Worm (Caenorhabditis elegans) whole organism, late embryonic: ENCODE results near the gene C08F1.8.
"Not testable (repeated sequence)": the region's sequence is repeated elsewhere in the genome, so short reads cannot be mapped to it uniquely, and the experiment has no call there.

Experiments
- C38D4.7 ChIP-seq: fragments of 200-800 bp; sonication (Bioruptor generic); optimal IDR thresholded peaks from 2 replicates; lab custom pipeline; 2018; ENCODE audit warnings: mild to moderate bottlenecking, missing genetic modification characterization, moderate library complexity, missing compliant biosample characterization
- K02D7.2 ChIP-seq: sonication (generic microtip); optimal IDR thresholded peaks from 2 replicates; lab custom pipeline; 2017; ENCODE audit warnings: mild to moderate bottlenecking, missing genetic modification characterization, missing compliant biosample characterization
- K09A11.1 ChIP-seq: sonication (generic microtip); optimal IDR thresholded peaks from 2 replicates; lab custom pipeline; 2017; ENCODE audit warnings: antibody characterized with exemption, mild to moderate bottlenecking, missing genetic modification characterization, missing compliant biosample characterization; ENCODE audit not compliant: insufficient read depth
- Y22D7AL.16 ChIP-seq: sonication (generic microtip); optimal IDR thresholded peaks from 2 replicates; lab custom pipeline; 2016; ENCODE audit warnings: missing genetic modification characterization, missing compliant biosample characterization
- ceh-14 ChIP-seq: sonication (generic microtip); optimal IDR thresholded peaks from 2 replicates; lab custom pipeline; 2016; ENCODE audit warnings: missing genotype, missing genetic modification characterization, missing compliant biosample characterization
- ceh-2 ChIP-seq: sonication (generic microtip); optimal IDR thresholded peaks from 2 replicates; lab custom pipeline; 2016; ENCODE audit warnings: missing genotype, missing genetic modification characterization, missing compliant biosample characterization
- ceh-24 ChIP-seq: sonication (generic microtip); optimal IDR thresholded peaks from 2 replicates; lab custom pipeline; 2016; ENCODE audit warnings: mild to moderate bottlenecking, missing genetic modification characterization, missing compliant biosample characterization
- ceh-30 ChIP-seq: fragments of 150-350 bp; optimal IDR thresholded peaks from 2 replicates; lab custom pipeline; 2014; ENCODE audit warnings: missing biosample characterization, missing genetic modification characterization
- ceh-31 ChIP-seq: sonication (generic microtip); optimal IDR thresholded peaks from 2 replicates; lab custom pipeline; 2016; ENCODE audit warnings: missing genetic modification characterization, missing compliant biosample characterization
- ceh-34 ChIP-seq: sonication (generic microtip); optimal IDR thresholded peaks from 2 replicates; lab custom pipeline; 2016; ENCODE audit warnings: mild to moderate bottlenecking, missing genetic modification characterization, missing compliant biosample characterization
- ceh-48 ChIP-seq: sonication (generic microtip); optimal IDR thresholded peaks from 2 replicates; lab custom pipeline; 2016; ENCODE audit warnings: missing genetic modification characterization, inconsistent platforms, missing compliant biosample characterization
- ceh-6 ChIP-seq: fragments of 200-800 bp; sonication (Bioruptor generic); optimal IDR thresholded peaks from 2 replicates; lab custom pipeline; 2018; ENCODE audit warnings: mild to moderate bottlenecking, missing genetic modification characterization, missing compliant biosample characterization
- dmd-4 ChIP-seq: sonication (generic microtip); optimal IDR thresholded peaks from 2 replicates; lab custom pipeline; 2016; ENCODE audit warnings: borderline replicate concordance, missing genetic modification characterization, missing compliant biosample characterization
- elt-2 ChIP-seq: sonication (generic microtip); optimal IDR thresholded peaks from 2 replicates; lab custom pipeline; 2016; ENCODE audit warnings: missing genetic modification reagents, missing genetic modification characterization, missing compliant biosample characterization
- ets-4 ChIP-seq: sonication (generic microtip); optimal IDR thresholded peaks from 2 replicates; lab custom pipeline; 2016; ENCODE audit warnings: missing genetic modification characterization, missing compliant biosample characterization
- eyg-1 ChIP-seq: sonication (generic microtip); optimal IDR thresholded peaks from 2 replicates; lab custom pipeline; 2016; ENCODE audit warnings: missing genotype, missing genetic modification characterization, missing compliant biosample characterization
- fax-1 ChIP-seq: sonication (generic microtip); optimal IDR thresholded peaks from 2 replicates; lab custom pipeline; 2016; ENCODE audit warnings: missing genotype, missing genetic modification characterization, missing compliant biosample characterization
- hlh-13 ChIP-seq: fragments of 200-800 bp; sonication (Bioruptor generic); optimal IDR thresholded peaks from 2 replicates; lab custom pipeline; 2018; ENCODE audit warnings: mild to moderate bottlenecking, missing genetic modification characterization, missing compliant biosample characterization
- hlh-15 ChIP-seq: sonication (generic microtip); optimal IDR thresholded peaks from 2 replicates; lab custom pipeline; 2016; ENCODE audit warnings: missing genetic modification characterization, missing compliant biosample characterization
- hlh-30 ChIP-seq: sonication (generic microtip); optimal IDR thresholded peaks from 2 replicates; lab custom pipeline; 2017; ENCODE audit warnings: antibody characterized with exemption, missing genetic modification characterization, missing compliant biosample characterization; ENCODE audit not compliant: insufficient read depth
- hlh-6 ChIP-seq: sonication (generic microtip); optimal IDR thresholded peaks from 2 replicates; lab custom pipeline; 2016; ENCODE audit warnings: missing genotype, missing genetic modification characterization, missing compliant biosample characterization
- lim-6 ChIP-seq: sonication (generic microtip); optimal IDR thresholded peaks from 2 replicates; lab custom pipeline; 2016; ENCODE audit warnings: missing genetic modification characterization, missing compliant biosample characterization
- madf-2 ChIP-seq: sonication (generic microtip); optimal IDR thresholded peaks from 2 replicates; lab custom pipeline; 2017; ENCODE audit warnings: missing genetic modification characterization, missing compliant biosample characterization
- mec-3 ChIP-seq: sonication (generic microtip); optimal IDR thresholded peaks from 2 replicates; lab custom pipeline; 2016; ENCODE audit warnings: borderline replicate concordance, missing genetic modification characterization, missing compliant biosample characterization
- nhr-11 ChIP-seq: fragments of 150-350 bp; optimal IDR thresholded peaks from 2 replicates; lab custom pipeline; 2014; ENCODE audit warnings: missing biosample characterization, missing genetic modification characterization
- nhr-232 ChIP-seq: sonication (generic microtip); optimal IDR thresholded peaks from 2 replicates; lab custom pipeline; 2016; ENCODE audit warnings: missing genetic modification characterization, missing compliant biosample characterization
- npax-4 ChIP-seq: sonication (generic microtip); optimal IDR thresholded peaks from 2 replicates; lab custom pipeline; 2016; ENCODE audit warnings: missing genetic modification characterization, missing compliant biosample characterization
- pag-3 ChIP-seq: sonication (generic microtip); optimal IDR thresholded peaks from 2 replicates; lab custom pipeline; 2016; ENCODE audit warnings: missing compliant biosample characterization, missing genetic modification characterization, borderline replicate concordance
- pqm-1 ChIP-seq: sonication (generic microtip); optimal IDR thresholded peaks from 2 replicates; lab custom pipeline; 2016; ENCODE audit warnings: missing genetic modification characterization, missing compliant biosample characterization
- pros-1 ChIP-seq: fragments of 150-350 bp; optimal IDR thresholded peaks from 2 replicates; lab custom pipeline; 2014; ENCODE audit warnings: missing biosample characterization, missing genetic modification reagents, missing genetic modification characterization
- ref-2 ChIP-seq: sonication (generic microtip); optimal IDR thresholded peaks from 2 replicates; lab custom pipeline; 2016; ENCODE audit warnings: missing genetic modification characterization, missing compliant biosample characterization
- sox-2 ChIP-seq: fragments of 200-800 bp; sonication (Bioruptor generic); IDR thresholded peaks from 2 replicates; pipeline ENCODE4 v1.3.6; 2022; ENCODE audit warnings: missing genetic modification reagents, missing genetic modification characterization, missing compliant biosample characterization
- sox-4 ChIP-seq: sonication (generic microtip); optimal IDR thresholded peaks from 2 replicates; lab custom pipeline; 2017; ENCODE audit warnings: mild to moderate bottlenecking, missing genetic modification characterization, inconsistent platforms, missing compliant biosample characterization
- syd-9 ChIP-seq: sonication (generic microtip); optimal IDR thresholded peaks from 2 replicates; lab custom pipeline; 2016; ENCODE audit warnings: mild to moderate bottlenecking, missing genetic modification characterization, moderate library complexity, missing compliant biosample characterization
- tbx-7 ChIP-seq: sonication (generic microtip); optimal IDR thresholded peaks from 2 replicates; lab custom pipeline; 2016; ENCODE audit warnings: missing genotype, missing genetic modification characterization, missing compliant biosample characterization
- unc-55 ChIP-seq: sonication (generic microtip); optimal IDR thresholded peaks from 2 replicates; lab custom pipeline; 2017; ENCODE audit warnings: missing biosample characterization, missing genetic modification reagents, missing genetic modification characterization
- zip-5 ChIP-seq: sonication (generic microtip); optimal IDR thresholded peaks from 2 replicates; lab custom pipeline; 2016; ENCODE audit warnings: missing genetic modification characterization, missing compliant biosample characterization

C08F1.8 gene

ce11 chrII:1808217-1808616 is at the start of gene C08F1.8:
C08F1.8 (minus strand) TSS chrII:1808317.
- no peak for TF ChIP-seq C38D4.7 (GFP tag; lab: Kevin White, UChicago)
- no peak for TF ChIP-seq sox-4
- peak; percentile 42 for TF ChIP-seq hlh-30 (tag; lab: Kevin White, UChicago)

- TF ChIP-seq eyg-1; ets-4 (tag; lab: Kevin White, UChicago); hlh-15 (tag; lab: Kevin White, UChicago): not testable (repeated sequence)
Measured at ce11 chrII:1854094-1854493, 46.0 kb upstream of the C08F1.8 start, which contains the start of gene fbxb-95. fbxb-95 (plus strand) TSS chrII:1854394.

- TF ChIP-seq unc-55 (GFP tag; lab: Kevin White, UChicago) = no peak
- TF ChIP-seq nhr-232 (tag; lab: Kevin White, UChicago) = no peak
- TF ChIP-seq ceh-30 (tag; lab: Kevin White, UChicago) = no peak
- no peak for TF ChIP-seq dmd-4 (tag; lab: Kevin White, UChicago)
- TF ChIP-seq ceh-24 = no peak
- TF ChIP-seq pros-1 (tag; lab: Kevin White, UChicago) = no peak
- no peak for TF ChIP-seq mec-3
- no peak for TF ChIP-seq zip-5
- TF ChIP-seq hlh-13 (GFP tag; lab: Kevin White, UChicago) = no peak
- TF ChIP-seq pag-3 (tag; lab: Kevin White, UChicago) = no peak
- no peak for TF ChIP-seq ceh-31
- TF ChIP-seq, all 69 proteins: peak for 0
Measured at ce11 chrII:1852503-1852902, 44.4 kb upstream of the C08F1.8 start, which contains the start of gene C52E2.2. C52E2.2 (plus strand) TSS chrII:1852803.

ce11 chrII:1851716-1852115 is 43.6 kb upstream of the C08F1.8 start:
- TF ChIP-seq elt-2 (tag; lab: Kevin White, UChicago) (peak; percentile 99), mec-3 (no peak), ceh-24 (no peak), nhr-11 (no peak), eyg-1 (no peak), pqm-1 (tag; lab: Kevin White, UChicago) (peak; percentile 79), lim-6 (tag; lab: Kevin White, UChicago) (no peak), ref-2 (no peak), nhr-232 (tag; lab: Kevin White, UChicago) (no peak)

- TF ChIP-seq ceh-6 = no peak
- peak; percentile 89 for TF ChIP-seq elt-2 (tag; lab: Kevin White, UChicago)
Measured at ce11 chrII:1850840-1851294, 42.8 kb upstream of the C08F1.8 start, which contains the start of gene C52E2.3. C52E2.3 (plus strand) TSS chrII:1851244.

ce11 chrII:1850299-1850698 is 42.2 kb upstream of the C08F1.8 start, which contains the start of gene fbxb-96:
fbxb-96 (minus strand) TSS chrII:1850399.
- no peak for TF ChIP-seq npax-4 (tag; lab: Kevin White, UChicago)
- no peak for TF ChIP-seq sox-4
- no peak for TF ChIP-seq tbx-7 (tag; lab: Kevin White, UChicago)
- no peak for TF ChIP-seq K02D7.2
- TF ChIP-seq hlh-15 (tag; lab: Kevin White, UChicago) = no peak
- TF ChIP-seq K09A11.1 (tag; lab: Kevin White, UChicago) = no peak
- no peak for TF ChIP-seq hlh-6
- TF ChIP-seq ceh-2 (tag; lab: Kevin White, UChicago) = no peak
- TF ChIP-seq madf-2 (tag; lab: Kevin White, UChicago) = no peak
- no peak for TF ChIP-seq ceh-30 (tag; lab: Kevin White, UChicago)
- TF ChIP-seq ceh-34 (tag; lab: Kevin White, UChicago) = no peak
- no peak for TF ChIP-seq sox-2 (GFP tag; lab: Robert Waterston, UW)
- no peak for TF ChIP-seq fax-1 (tag; lab: Kevin White, UChicago)
- no peak for TF ChIP-seq dmd-4 (tag; lab: Kevin White, UChicago)
- no peak for TF ChIP-seq syd-9
- no peak for TF ChIP-seq ceh-6
- no peak for TF ChIP-seq ceh-48 (tag; lab: Kevin White, UChicago)
- no peak for TF ChIP-seq ceh-14 (tag; lab: Kevin White, UChicago)
- TF ChIP-seq ets-4 (tag; lab: Kevin White, UChicago) = no peak
- TF ChIP-seq Y22D7AL.16 (tag; lab: Kevin White, UChicago) = no peak
